Worm (Caenorhabditis elegans) whole organism, L4/young adult: Measurements from ENCODE around the gene C14C11.4.

Experiments used
- dao-5 ChIP-seq: sonication (generic microtip); optimal IDR thresholded peaks from 2 replicates; lab custom pipeline; 2016; ENCODE audit warnings: missing genotype, missing genetic modification characterization, moderate library complexity, missing compliant biosample characterization
- him-1 ChIP-seq: sonication (generic microtip); optimal IDR thresholded peaks from 2 replicates; lab custom pipeline; 2016; ENCODE audit warnings: missing genotype, missing genetic modification reagents, missing genetic modification characterization, missing compliant biosample characterization

DNA sequence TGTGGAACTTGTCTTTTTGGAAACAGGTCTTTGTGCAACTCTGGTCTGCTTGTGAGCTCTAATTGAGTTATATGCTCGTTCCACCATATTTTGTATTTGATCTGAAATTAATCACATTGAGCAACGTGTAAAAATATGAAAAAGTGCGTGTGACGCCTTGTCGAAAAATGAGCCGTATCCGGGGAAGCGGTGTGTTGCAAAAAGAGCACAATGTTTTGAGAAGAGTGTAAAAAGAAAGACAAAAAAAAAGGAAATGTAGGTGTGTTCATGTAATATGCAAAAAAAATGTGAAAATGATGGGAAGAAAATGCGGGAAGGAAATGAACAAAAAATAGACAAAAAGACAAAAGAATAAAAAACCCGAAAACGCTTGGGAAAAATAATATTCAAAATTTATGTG, 16.6 kb upstream of the C14C11.4 start, which contains the start of gene acy-4:
- TF ChIP-seq dao-5 (no peak), him-1 (tag; lab: Kevin White, UChicago) (no peak)
